Worm (Caenorhabditis elegans) whole organism, early embryonic: ENCODE measurements around the gene fbxc-17.

Experiments
- ama-1 ChIP-seq: fragments of 150-350 bp; optimal IDR thresholded peaks from 2 replicates; lab custom pipeline; 2014
- ceh-13 ChIP-seq: fragments of 200-800 bp; sonication (Bioruptor generic); optimal IDR thresholded peaks from 2 replicates; lab custom pipeline; 2018; ENCODE audit warnings: mild to moderate bottlenecking, missing genetic modification characterization, missing compliant biosample characterization
- hnd-1 ChIP-seq: sonication (generic microtip); optimal IDR thresholded peaks from 2 replicates; lab custom pipeline; 2016; ENCODE audit warnings: missing genetic modification characterization, missing compliant biosample characterization
- tra-4 ChIP-seq: sonication (generic microtip); optimal IDR thresholded peaks from 2 replicates; lab custom pipeline; 2017; ENCODE audit warnings: missing genetic modification characterization, missing compliant biosample characterization

DNA sequence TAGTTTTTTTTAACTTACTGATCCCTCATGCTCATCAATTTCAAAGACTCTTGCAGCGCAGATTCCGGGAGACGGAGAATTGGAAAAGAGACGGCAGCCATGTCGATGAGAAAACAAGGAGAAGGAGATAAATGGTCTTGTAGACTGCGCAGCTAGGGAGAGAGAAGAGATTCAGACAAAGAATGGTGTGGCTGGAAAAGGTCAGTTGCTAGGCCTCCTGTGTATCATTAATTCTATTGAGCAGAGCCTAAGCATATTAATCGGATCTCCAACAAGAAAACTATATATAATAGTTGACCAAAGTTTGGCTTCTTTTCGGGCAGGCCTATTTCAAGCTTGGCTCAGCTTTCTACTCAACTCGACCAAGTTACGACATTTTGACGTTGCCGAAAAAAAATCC lies 20.5 kb upstream of the fbxc-17 start, which contains the start of gene fbxb-29:
- TF ChIP-seq ama-1: no peak
- no peak for TF ChIP-seq hnd-1 (tag; lab: Kevin White, UChicago)
- TF ChIP-seq tra-4 (tag; lab: Kevin White, UChicago): no peak
- TF ChIP-seq ceh-13 (GFP tag; lab: Kevin White, UChicago): no peak
